Worm (Caenorhabditis elegans) whole organism, young adult: ENCODE measurements around the gene B0244.7.

Source experiments
- efl-1 ChIP-seq: fragments of 150-350 bp; optimal IDR thresholded peaks from 2 replicates; lab custom pipeline; 2014; ENCODE audit warnings: missing biosample characterization, missing genetic modification reagents, missing genetic modification characterization
- madf-3 ChIP-seq: fragments of 200-800 bp; sonication (Bioruptor generic); IDR thresholded peaks from 2 replicates; pipeline ENCODE4 v1.3.6; 2022; ENCODE audit warnings: missing genetic modification reagents, missing genetic modification characterization, missing compliant biosample characterization
- nfya-1 ChIP-seq: sonication (generic microtip); optimal IDR thresholded peaks from 2 replicates; lab custom pipeline; 2017; ENCODE audit warnings: antibody characterized with exemption, missing compliant biosample characterization, missing genetic modification characterization, borderline replicate concordance; ENCODE audit not compliant: insufficient read depth
- ztf-6 ChIP-seq: fragments of 200-800 bp; sonication (Bioruptor generic); IDR thresholded peaks from 2 replicates; pipeline ENCODE4 v1.3.6; 2022; ENCODE audit warnings: missing genetic modification reagents, missing genetic modification characterization, missing compliant biosample characterization

DNA sequence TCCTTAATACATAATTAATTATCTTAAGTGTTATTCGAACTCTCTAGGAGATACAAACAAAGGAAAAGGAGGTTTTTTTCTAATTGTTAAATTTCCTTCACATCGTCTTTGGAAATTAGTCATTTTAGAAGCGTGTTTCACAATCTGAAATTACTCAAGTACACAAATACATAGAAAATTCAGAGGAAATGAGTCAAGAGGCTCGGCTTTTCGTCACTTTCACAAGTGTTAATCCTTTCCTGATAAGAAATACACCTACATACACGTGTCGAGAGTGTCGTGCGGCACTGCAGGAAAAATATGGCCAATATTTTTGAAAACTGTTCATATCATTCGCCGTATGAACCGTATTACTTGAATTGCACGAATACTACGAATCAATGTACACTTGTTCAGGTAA, 15.9 kb downstream of the B0244.7 start, which contains the start of gene B0244.4:
- TF ChIP-seq ztf-6 (GFP tag; lab: Robert Waterston, UW) = no peak
- TF ChIP-seq nfya-1 (tag; lab: Kevin White, UChicago) = no peak
- no peak for TF ChIP-seq efl-1
- TF ChIP-seq madf-3 = no peak
